Worm (Caenorhabditis elegans): ENCODE results near the gene BE10.1.

Gene BE10.1

DNA sequence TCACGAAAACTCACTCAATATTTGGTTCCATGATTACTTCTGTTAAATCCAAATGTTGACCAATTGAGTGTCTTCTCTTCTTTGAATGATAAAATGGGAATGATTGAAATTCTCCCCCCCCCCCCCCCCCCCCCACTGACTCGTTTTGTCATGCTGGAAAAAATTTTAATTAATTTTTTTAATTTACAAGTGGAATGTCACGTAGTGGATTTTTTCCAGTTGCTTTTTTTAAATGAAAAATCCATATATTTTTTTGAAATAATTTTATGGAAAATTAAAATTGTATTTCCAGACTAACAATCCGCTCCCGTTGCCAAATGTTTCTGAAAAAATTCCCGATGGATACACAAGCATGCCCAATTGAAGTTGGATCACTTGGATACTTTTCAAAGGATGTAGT is at the start of gene BE10.1:
Gene BE10.1 (minus strand): TSS at position 101 of the 400 bp plus-strand sequence.
- TF ChIP-seq lim-7 (GFP tag; IDR thresholded peaks at IDR 0.05): no peak
- no peak for TF ChIP-seq ceh-20 (GFP tag; IDR thresholded peaks at IDR 0.05)
- no peak for TF ChIP-seq vab-7 (GFP tag; IDR thresholded peaks at IDR 0.05)
- no peak for TF ChIP-seq D1046.2 (GFP tag; IDR thresholded peaks at IDR 0.05)
- TF ChIP-seq ceh-82 (tag; optimal IDR thresholded peaks at IDR 0.05): no peak
- no peak for TF ChIP-seq arid-1 (GFP tag; conservative IDR thresholded peaks at IDR 0.05)
- TF ChIP-seq unc-130 (GFP tag; optimal IDR thresholded peaks at IDR 0.05): no peak
- no peak for TF ChIP-seq ctbp-1 (GFP tag; IDR thresholded peaks at IDR 0.05)
- TF ChIP-seq nhr-28 (tag; optimal IDR thresholded peaks at IDR 0.05): no peak
- no peak for TF ChIP-seq F44E2.7 (GFP tag; IDR thresholded peaks at IDR 0.05)
- no peak for TF ChIP-seq F49E8.2 (tag; optimal IDR thresholded peaks at IDR 0.05; ENCODE audit: borderline replicate concordance)

DNA sequence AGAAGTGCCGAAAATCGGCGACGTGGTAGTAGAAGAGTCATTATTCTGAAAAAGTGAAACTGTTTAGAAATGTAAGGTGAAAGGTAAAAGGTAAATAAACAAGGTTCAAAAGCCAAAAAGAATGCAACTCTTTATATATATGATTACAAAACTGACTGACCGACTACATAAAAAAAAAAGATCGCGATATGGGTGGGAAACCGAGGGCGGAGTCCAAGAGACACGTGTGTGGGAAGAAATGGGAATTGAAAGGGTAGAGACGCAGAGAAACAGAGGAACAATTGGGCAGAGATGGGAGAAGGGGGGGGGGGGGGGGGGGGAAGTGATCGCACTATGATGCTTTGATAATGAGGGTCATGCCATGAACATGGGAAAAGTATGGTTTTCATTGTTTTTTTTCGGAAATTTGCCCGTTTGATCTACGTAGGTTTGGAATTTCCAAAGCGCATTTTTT is 49.6 kb upstream of the BE10.1 start, which contains the start of gene Y37D8A.4:
Gene Y37D8A.4 (minus strand): TSS at position 51 of the 454 bp plus-strand sequence.
- TF ChIP-seq R02D3.7 (tag; optimal IDR thresholded peaks at IDR 0.05) (no peak), T26A8.4 (GFP tag; IDR thresholded peaks at IDR 0.05) (no peak), dve-1 (tag; optimal IDR thresholded peaks at IDR 0.05; ENCODE audit: insufficient read depth) (peak; percentile 74), duxl-1 (tag; optimal IDR thresholded peaks at IDR 0.05; ENCODE audit: poor library complexity) (no peak), ceh-62 (tag; optimal IDR thresholded peaks at IDR 0.05) (no peak), ztf-7 (tag; optimal IDR thresholded peaks at IDR 0.05) (no peak), skn-1 (tag; optimal IDR thresholded peaks at IDR 0.05) (no peak), saeg-2 (GFP tag; IDR thresholded peaks at IDR 0.05) (no peak), madf-9 (GFP tag; conservative IDR thresholded peaks at IDR 0.05) (no peak), jun-1 (tag; optimal IDR thresholded peaks at IDR 0.05) (no peak), arid-1 (GFP tag; conservative IDR thresholded peaks at IDR 0.05) (no peak), zag-1 (tag; optimal IDR thresholded peaks at IDR 0.05) (no peak), dmd-6 (GFP tag; IDR thresholded peaks at IDR 0.05) (peak; percentile 87), lim-7 (GFP tag; IDR thresholded peaks at IDR 0.05) (no peak), nhr-25 (tag; optimal IDR thresholded peaks at IDR 0.05; ENCODE audit: borderline replicate concordance, insufficient read depth) (no peak), nhr-77 (tag; optimal IDR thresholded peaks at IDR 0.05) (peak; percentile 68), lir-3 (tag; optimal IDR thresholded peaks at IDR 0.05) (no peak), mxl-2 (GFP tag; conservative IDR thresholded peaks at IDR 0.05) (no peak), nhr-111 (GFP tag; optimal IDR thresholded peaks at IDR 0.05) (no peak), Y75B8A.6 (GFP tag; IDR thresholded peaks at IDR 0.05) (no peak), aly-2 (tag; optimal IDR thresholded peaks at IDR 0.05) (no peak), mdt-29 (GFP tag; IDR thresholded peaks at IDR 0.05) (no peak), mep-1 (tag; optimal IDR thresholded peaks at IDR 0.05) (peak; percentile 47), gei-8 (GFP tag; optimal IDR thresholded peaks at IDR 0.05) (no peak), lin-38 (GFP tag; IDR thresholded peaks at IDR 0.05) (no peak), nhr-237 (tag; optimal IDR thresholded peaks at IDR 0.05) (no peak), F26F4.8 (GFP tag; conservative IDR thresholded peaks at IDR 0.05) (no peak), dmd-8 (GFP tag; IDR thresholded peaks at IDR 0.05) (no peak), zip-2 (tag; optimal IDR thresholded peaks at IDR 0.05) (no peak), tag-97 (GFP tag; IDR thresholded peaks at IDR 0.05) (no peak), daf-12 (tag; optimal IDR thresholded peaks at IDR 0.05) (no peak), php-3 (GFP tag; IDR thresholded peaks at IDR 0.05) (no peak), nhr-28 (tag; optimal IDR thresholded peaks at IDR 0.05) (peak; percentile 75), unc-39 (tag; optimal IDR thresholded peaks at IDR 0.05) (no peak), Y5F2A.4 (GFP tag; optimal IDR thresholded peaks at IDR 0.05) (no peak), set-16 (GFP tag; IDR thresholded peaks at IDR 0.05) (peak; percentile 45; the same call in 1 of the 2 replicates), F44E2.7 (GFP tag; IDR thresholded peaks at IDR 0.05) (no peak), fos-1 (tag; optimal IDR thresholded peaks at IDR 0.05) (no peak), ZK337.2 (GFP tag; IDR thresholded peaks at IDR 0.05) (no peak), mes-2 (tag; optimal IDR thresholded peaks at IDR 0.05; ENCODE audit: poor library complexity, severe bottlenecking) (peak; percentile 29), zip-11 (GFP tag; IDR thresholded peaks at IDR 0.05) (no peak), ceh-32 (tag; optimal IDR thresholded peaks at IDR 0.05; ENCODE audit: poor library complexity) (no peak), F10B5.3 (tag; optimal IDR thresholded peaks at IDR 0.05) (no peak)

Data from whole organism, L4 larva.